Fruit fly (Drosophila melanogaster): Measurements from ENCODE around the gene CG42460.

Gene CG42460

DNA sequence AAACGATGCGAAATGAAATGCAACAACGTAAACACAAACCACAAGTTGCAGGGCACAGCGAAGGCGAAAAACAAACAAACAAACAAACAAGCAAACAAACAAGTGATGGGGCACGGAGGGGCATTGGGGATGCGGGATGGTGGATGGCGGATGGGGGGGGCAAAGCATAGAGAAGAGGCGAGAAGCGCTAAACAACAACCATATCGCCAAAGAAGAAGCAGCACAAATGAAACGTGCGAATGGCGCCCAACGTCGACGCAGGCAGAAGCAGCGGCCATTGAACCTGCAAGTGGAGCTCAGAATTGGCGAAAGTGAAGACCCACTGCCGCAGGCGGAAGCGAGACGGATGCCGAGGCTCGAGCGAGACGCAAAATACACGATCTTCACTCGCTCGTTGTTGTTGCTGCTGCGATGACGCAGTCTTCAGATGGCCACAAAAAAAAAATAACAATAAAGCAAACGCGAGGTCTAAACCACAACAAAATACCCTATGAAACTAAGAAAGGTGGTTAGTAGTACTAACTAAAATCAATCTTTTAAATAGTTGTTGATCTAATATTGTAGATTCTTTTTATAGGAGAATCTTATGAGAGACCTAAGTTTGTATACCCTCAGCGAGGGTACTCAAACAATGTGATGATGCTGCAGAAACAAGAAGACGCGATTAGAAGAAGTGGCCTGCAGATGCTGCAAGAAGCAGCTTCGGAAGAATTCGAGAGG, 42.4 kb downstream of the CG42460 start (continued):
- TF ChIP-seq tup (GFP tag; optimal IDR thresholded peaks at IDR 0.05) (no peak), CG2712 (tag; optimal IDR thresholded peaks at IDR 0.05) (peak; percentile 19), CG1529 (GFP tag; optimal IDR thresholded peaks at IDR 0.05) (peak; percentile 24), amos (GFP tag; IDR thresholded peaks at IDR 0.05; ENCODE audit: partially characterized antibody) (no peak), trh (GFP tag; optimal IDR thresholded peaks at IDR 0.05) (no peak), slbo (GFP tag; IDR thresholded peaks at IDR 0.05) (0 out of 2 replicates have a peak, but pooled peaks have one; percentile 15), CG15479 (GFP tag; optimal IDR thresholded peaks at IDR 0.05) (no peak), klu (GFP tag; IDR thresholded peaks at IDR 0.05) (no peak), CG3407 (GFP tag; optimal IDR thresholded peaks at IDR 0.05) (peak; percentile 11), az2 (GFP tag; optimal IDR thresholded peaks at IDR 0.05) (peak; percentile 14), Dbx (GFP tag; IDR thresholded peaks at IDR 0.05) (0 out of 3 replicates have a peak, but pooled peaks have one; percentile 23), CG11504 (tag; optimal IDR thresholded peaks at IDR 0.05) (peak; percentile 31), pum (GFP tag; optimal IDR thresholded peaks at IDR 0.05) (no peak), vvl (GFP tag; IDR thresholded peaks at IDR 0.05) (peak; percentile 55), CG33557 (GFP tag; optimal IDR thresholded peaks at IDR 0.05) (peak; percentile 29), CG2202 (tag; optimal IDR thresholded peaks at IDR 0.05) (peak; percentile 7), CG17385 (GFP tag; optimal IDR thresholded peaks at IDR 0.05) (peak; percentile 61), sqz (GFP tag; optimal IDR thresholded peaks at IDR 0.05) (peak; percentile 58), chm (GFP tag; IDR thresholded peaks at IDR 0.05) (peak; percentile 24; the same call in 1 of the 2 replicates), so (GFP tag; IDR thresholded peaks at IDR 0.05) (0 out of 3 replicates have a peak, but pooled peaks have one; percentile 41), Drgx (GFP tag; IDR thresholded peaks at IDR 0.05) (peak; percentile 80), ind (GFP tag; optimal IDR thresholded peaks at IDR 0.05) (no peak), dpn (GFP tag; optimal IDR thresholded peaks at IDR 0.05) (peak in 1 of 2 experiments; percentile 13), CG11456 (GFP tag; IDR thresholded peaks at IDR 0.05) (0 out of 3 replicates have a peak, but pooled peaks have one; percentile 5), Blimp-1 (GFP tag; optimal IDR thresholded peaks at IDR 0.05) (peak; percentile 81), D19A (tag; optimal IDR thresholded peaks at IDR 0.05) (peak; percentile 69), ci (GFP tag; IDR thresholded peaks at IDR 0.05) (peak; percentile 60; the same call in 1 of the 3 replicates), Xrp1 (GFP tag; IDR thresholded peaks at IDR 0.05) (peak; percentile 40; the same call in 1 of the 2 replicates), tna (GFP tag; IDR thresholded peaks at IDR 0.05; ENCODE audit: partially characterized antibody) (0 out of 2 replicates have a peak, but pooled peaks have one; percentile 19), kni (GFP tag; optimal IDR thresholded peaks at IDR 0.05) (peak; percentile 3), CG1233 (GFP tag; optimal IDR thresholded peaks at IDR 0.05) (no peak), Ets65A (GFP tag) (peak; percentile 68), Asciz (GFP tag; optimal IDR thresholded peaks at IDR 0.05) (peak; percentile 12), CG11093 (GFP tag; IDR thresholded peaks at IDR 0.05) (no peak), CG31224 (GFP tag; IDR thresholded peaks at IDR 0.05) (0 out of 2 replicates have a peak, but pooled peaks have one; percentile 20), lbe (GFP tag; optimal IDR thresholded peaks at IDR 0.05) (peak; percentile 90), tio (GFP tag; optimal IDR thresholded peaks at IDR 0.05) (no peak), crc (GFP tag; optimal IDR thresholded peaks at IDR 0.05) (no peak), psq (GFP tag; optimal IDR thresholded peaks at IDR 0.05) (peak; percentile 59), crol (GFP tag; IDR thresholded peaks at IDR 0.05) (peak; percentile 95), CG32772 (GFP tag; IDR thresholded peaks at IDR 0.05) (peak; percentile 27; the same call in 1 of the 2 replicates), CG10979 (tag; optimal IDR thresholded peaks at IDR 0.05) (peak; percentile 15), corto (GFP tag; optimal IDR thresholded peaks at IDR 0.05) (peak; percentile 91), ara (GFP tag; IDR thresholded peaks at IDR 0.05) (no peak), Adf1 (GFP tag; IDR thresholded peaks at IDR 0.05) (peak; percentile 74), Nf-YB (GFP tag; optimal IDR thresholded peaks at IDR 0.05) (no peak), oc (tag; optimal IDR thresholded peaks at IDR 0.05) (no peak), CG17361 (GFP tag; IDR thresholded peaks at IDR 0.05) (0 out of 3 replicates have a peak, but pooled peaks have one; percentile 13), exex (tag; optimal IDR thresholded peaks at IDR 0.05) (no peak)
